Worm (Caenorhabditis elegans) whole organism, young adult: ENCODE data around the gene W02A2.8.

Experiments
- F39B2.1 ChIP-seq: fragments of 200-800 bp; sonication (Bioruptor generic); IDR thresholded peaks from 2 replicates; pipeline ENCODE4 v1.3.6; 2022; ENCODE audit warnings: missing genetic modification reagents, missing genetic modification characterization, missing compliant biosample characterization
- Y95B8A.8 ChIP-seq: fragments of 200-800 bp; sonication (Bioruptor generic); IDR thresholded peaks from 2 replicates; pipeline ENCODE4 v1.3.6; 2022; ENCODE audit warnings: missing genetic modification reagents, missing genetic modification characterization, missing compliant biosample characterization
- ama-1 ChIP-seq, 3 experiments: fragments of 150-350 bp in 1 of 3; sonication (generic microtip) in 2 of 3; optimal IDR thresholded peaks; 2 replicates each; lab custom pipeline; 2014 to 2018; ENCODE audit warnings: missing biosample characterization in 2 of 3, missing genetic modification characterization in 2 of 3, missing genetic modification reagents in 2 of 3
- bed-2 ChIP-seq: fragments of 200-800 bp; sonication (Bioruptor generic); IDR thresholded peaks from 2 replicates; pipeline ENCODE4 v1.3.6; 2022; ENCODE audit warnings: missing genetic modification reagents, missing genetic modification characterization, missing compliant biosample characterization
- him-1 ChIP-seq: sonication (generic microtip); optimal IDR thresholded peaks from 2 replicates; lab custom pipeline; 2016; ENCODE audit warnings: missing genotype, missing genetic modification reagents, missing genetic modification characterization, missing compliant biosample characterization
- let-526 ChIP-seq: fragments of 200-800 bp; sonication (Bioruptor generic); IDR thresholded peaks from 2 replicates; pipeline ENCODE4 v1.3.6; 2022; ENCODE audit warnings: missing genetic modification reagents, missing genetic modification characterization, missing compliant biosample characterization
- lsl-1 ChIP-seq: fragments of 200-800 bp; sonication (Bioruptor generic); optimal IDR thresholded peaks from 2 replicates; lab custom pipeline; 2018; ENCODE audit warnings: mild to moderate bottlenecking, missing genetic modification characterization, moderate library complexity, missing compliant biosample characterization
- madf-8 ChIP-seq: fragments of 200-800 bp; sonication (Bioruptor generic); conservative IDR thresholded peaks from 2 replicates; pipeline ENCODE4 v1.3.6; 2022; ENCODE audit warnings: missing genetic modification reagents, missing genetic modification characterization, missing compliant biosample characterization
- nfya-1 ChIP-seq: sonication (generic microtip); optimal IDR thresholded peaks from 2 replicates; lab custom pipeline; 2017; ENCODE audit warnings: antibody characterized with exemption, missing compliant biosample characterization, missing genetic modification characterization, borderline replicate concordance; ENCODE audit not compliant: insufficient read depth
- nhr-27 ChIP-seq: fragments of 200-800 bp; sonication (Bioruptor generic); optimal IDR thresholded peaks from 2 replicates; lab custom pipeline; 2018; ENCODE audit warnings: mild to moderate bottlenecking, missing genetic modification characterization, moderate library complexity, missing compliant biosample characterization
- rcor-1 ChIP-seq: fragments of 200-800 bp; sonication (Bioruptor generic); IDR thresholded peaks from 2 replicates; pipeline ENCODE4 v1.3.6; 2022; ENCODE audit warnings: missing genetic modification reagents, missing genetic modification characterization, missing compliant biosample characterization
- sea-2 ChIP-seq: fragments of 200-800 bp; sonication (Bioruptor generic); IDR thresholded peaks from 2 replicates; pipeline ENCODE4 v1.3.6; 2022; ENCODE audit warnings: missing genetic modification characterization, missing compliant biosample characterization
- unc-62 ChIP-seq: fragments of 150-350 bp; optimal IDR thresholded peaks from 2 replicates; lab custom pipeline; 2014; ENCODE audit warnings: missing biosample characterization, missing genetic modification reagents, missing genetic modification characterization
- zim-3 ChIP-seq: sonication (generic microtip); optimal IDR thresholded peaks from 2 replicates; lab custom pipeline; 2017; ENCODE audit warnings: mild to moderate bottlenecking, missing genetic modification characterization, moderate library complexity, missing compliant biosample characterization

DNA sequence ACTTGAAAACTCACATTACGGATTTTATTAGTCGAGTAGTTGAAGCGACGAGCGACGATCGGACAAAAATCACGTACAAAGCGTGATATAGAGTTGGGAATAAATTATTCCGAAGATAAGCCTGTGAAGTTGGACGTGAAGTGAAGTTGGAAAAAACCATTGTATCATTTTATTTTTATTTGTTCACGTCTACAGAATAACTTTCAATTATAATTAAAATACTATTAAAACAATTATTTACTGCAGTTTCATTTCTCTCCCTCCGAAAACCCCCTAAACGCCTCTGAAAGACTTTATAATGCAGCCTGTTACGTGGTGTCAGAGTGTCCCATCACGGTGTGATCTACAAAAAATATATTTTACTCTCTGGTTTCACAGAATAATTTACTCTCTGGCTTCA lies 1.8 kb upstream of the W02A2.8 start, which contains the start of gene Y62E10A.3:
- TF ChIP-seq nhr-27 (tag; lab: Kevin White, UChicago) (no peak), sea-2 (GFP tag; lab: Robert Waterston, UW) (no peak), zim-3 (tag; lab: Kevin White, UChicago) (no peak), bed-2 (GFP tag; lab: Robert Waterston, UW) (no peak), ama-1 (optimal IDR thresholded peaks at IDR 0.05; lab: Kevin White, UChicago) (no peak), ama-1 (GFP tag; optimal IDR thresholded peaks at IDR 0.05; lab: Kevin White, UChicago) (no peak), Y95B8A.8 (GFP tag; lab: Robert Waterston, UW) (no peak), rcor-1 (GFP tag; lab: Robert Waterston, UW) (no peak), let-526 (GFP tag; lab: Robert Waterston, UW) (no peak), F39B2.1 (GFP tag; lab: Robert Waterston, UW) (no peak), lsl-1 (GFP tag; lab: Kevin White, UChicago) (no peak), him-1 (tag; lab: Kevin White, UChicago) (no peak), unc-62 (GFP tag; lab: Kevin White, UChicago) (no peak), nfya-1 (tag; lab: Kevin White, UChicago) (no peak), madf-8 (GFP tag; lab: Robert Waterston, UW) (no peak)
